Worm (Caenorhabditis elegans) whole organism, L4/young adult: ENCODE data around the gene srx-110.

Experiments
- W03F9.2 ChIP-seq: fragments of 150-350 bp; optimal IDR thresholded peaks from 2 replicates; lab custom pipeline; 2014; ENCODE audit warnings: missing biosample characterization, missing genetic modification characterization
- dao-5 ChIP-seq: sonication (generic microtip); optimal IDR thresholded peaks from 2 replicates; lab custom pipeline; 2016; ENCODE audit warnings: missing genotype, missing genetic modification characterization, moderate library complexity, missing compliant biosample characterization
- him-1 ChIP-seq: sonication (generic microtip); optimal IDR thresholded peaks from 2 replicates; lab custom pipeline; 2016; ENCODE audit warnings: missing genotype, missing genetic modification reagents, missing genetic modification characterization, missing compliant biosample characterization

DNA sequence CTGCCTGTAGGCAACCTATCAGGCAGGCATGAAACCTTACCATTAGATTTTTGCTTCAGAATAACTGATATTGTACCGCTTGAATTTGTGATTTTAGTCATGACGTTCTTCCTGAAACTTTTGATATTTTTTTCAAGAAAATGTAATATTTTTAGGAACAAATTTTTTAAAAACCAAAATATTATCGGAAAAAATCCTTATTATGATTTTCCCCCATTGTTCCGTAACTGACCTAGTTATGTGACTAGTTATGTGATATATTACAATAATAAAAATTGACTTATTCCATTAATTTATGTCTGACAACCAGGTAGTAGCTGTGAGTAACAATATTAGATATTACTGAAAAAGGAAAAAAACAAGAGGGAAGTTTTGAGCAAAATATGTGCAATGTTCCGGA, 38.4 kb upstream of the srx-110 start, which contains the start of gene srx-98:
- TF ChIP-seq him-1: no peak
- no peak for TF ChIP-seq W03F9.2
- TF ChIP-seq dao-5 (tag; lab: Kevin White, UChicago): no peak
